Fruit fly (Drosophila melanogaster) whole organism, embryonic: ENCODE results near the gene tyn.

Experiments
- CG10321 ChIP-seq: fragments of 200-800 bp; sonication (Bioruptor generic); IDR thresholded peaks from 2 replicates; pipeline ENCODE4 v1.3.6; 2022; ENCODE audit warnings: missing biosample characterization, missing genetic modification characterization
- CG10654 ChIP-seq: fragments of 200-800 bp; sonication (Bioruptor generic); optimal IDR thresholded peaks from 2 replicates; lab custom pipeline; 2016; ENCODE audit warnings: missing biosample characterization, missing genetic modification characterization
- CG11560 ChIP-seq: fragments of 200-800 bp; sonication (Bioruptor generic); IDR thresholded peaks from 3 replicates; pipeline ENCODE4 v1.3.6; 2022; ENCODE audit warnings: missing biosample characterization, missing genetic modification characterization
- CG13624 ChIP-seq: fragments of 200-800 bp; sonication (Bioruptor generic); optimal IDR thresholded peaks from 2 replicates; lab custom pipeline; 2016; ENCODE audit warnings: missing biosample characterization, missing genetic modification characterization
- CG14965 ChIP-seq: fragments of 200-800 bp; sonication (Bioruptor generic); optimal IDR thresholded peaks from 2 replicates; lab custom pipeline; 2016; ENCODE audit warnings: missing biosample characterization, missing genetic modification characterization, borderline replicate concordance
- CG15269 ChIP-seq: fragments of 200-800 bp; sonication (Bioruptor generic); optimal IDR thresholded peaks from 2 replicates; lab custom pipeline; 2018; ENCODE audit warnings: missing biosample characterization, mild to moderate bottlenecking, missing genetic modification characterization, moderate library complexity
- CG17359 ChIP-seq: fragments of 200-800 bp; sonication (Bioruptor generic); optimal IDR thresholded peaks from 3 replicates; lab custom pipeline; 2018; ENCODE audit warnings: missing biosample characterization, mild to moderate bottlenecking, missing genetic modification characterization, moderate library complexity
- CG17912 ChIP-seq: fragments of 200-800 bp; sonication (Bioruptor generic); optimal IDR thresholded peaks from 2 replicates; lab custom pipeline; 2018; ENCODE audit warnings: missing biosample characterization, mild to moderate bottlenecking, missing genetic modification characterization
- CG18262 ChIP-seq: fragments of 200-800 bp; optimal IDR thresholded peaks from 3 replicates; lab custom pipeline; 2019; ENCODE audit warnings: missing biosample characterization, mild to moderate bottlenecking, missing genetic modification characterization, moderate library complexity
- CG18619 ChIP-seq: fragments of 200-800 bp; sonication (Bioruptor generic); optimal IDR thresholded peaks from 3 replicates; lab custom pipeline; 2017; ENCODE audit warnings: missing biosample characterization, mild to moderate bottlenecking, missing genetic modification characterization
- CG30403 ChIP-seq: fragments of 200-800 bp; sonication (Bioruptor generic); optimal IDR thresholded peaks from 3 replicates; lab custom pipeline; 2016; ENCODE audit warnings: missing biosample characterization, missing genetic modification characterization
- CG31224 ChIP-seq: fragments of 200-800 bp; sonication (Bioruptor generic); IDR thresholded peaks from 2 replicates; pipeline ENCODE4 v1.3.6; 2022; ENCODE audit warnings: missing biosample characterization, missing genetic modification characterization
- CG32532 ChIP-seq: fragments of 200-800 bp; sonication (Bioruptor generic); IDR thresholded peaks from 2 replicates; pipeline ENCODE4 v1.3.6; 2022; ENCODE audit warnings: missing biosample characterization, missing genetic modification characterization
- CG32772 ChIP-seq: fragments of 200-800 bp; sonication (Bioruptor generic); IDR thresholded peaks from 2 replicates; pipeline ENCODE4 v1.3.6; 2022; ENCODE audit warnings: missing biosample characterization, missing genetic modification characterization
- CG34224 ChIP-seq: fragments of 200-800 bp; sonication (Bioruptor generic); IDR thresholded peaks from 3 replicates; pipeline ENCODE4 v1.3.6; 2022; ENCODE audit warnings: missing biosample characterization, missing genetic modification characterization; ENCODE audit not compliant: partially characterized antibody
- CG3726 ChIP-seq: fragments of 200-800 bp; sonication (Bioruptor generic); IDR thresholded peaks from 3 replicates; pipeline ENCODE4, ENCODE4 v1.3.6; 2022; ENCODE audit warnings: missing biosample characterization, missing genetic modification characterization
- CG4707 ChIP-seq: fragments of 200-800 bp; sonication (Bioruptor generic); optimal IDR thresholded peaks from 2 replicates; lab custom pipeline; 2018; ENCODE audit warnings: missing biosample characterization, mild to moderate bottlenecking, missing genetic modification characterization, moderate library complexity
- CG5180 ChIP-seq: fragments of 200-800 bp; sonication (Bioruptor generic); optimal IDR thresholded peaks from 3 replicates; lab custom pipeline; 2017; ENCODE audit warnings: missing biosample characterization, missing genetic modification characterization, mild to moderate bottlenecking, moderate library complexity, missing genetic modification reagents
- CG6813 ChIP-seq: fragments of 200-800 bp; sonication (Bioruptor generic); optimal IDR thresholded peaks from 2 replicates; lab custom pipeline; 2017; ENCODE audit warnings: missing biosample characterization, missing genetic modification characterization, mild to moderate bottlenecking, moderate library complexity, missing genetic modification reagents
- CG6854 ChIP-seq: fragments of 200-800 bp; sonication (Bioruptor generic); optimal IDR thresholded peaks from 3 replicates; lab custom pipeline; 2017; ENCODE audit warnings: missing biosample characterization, mild to moderate bottlenecking, missing genetic modification characterization
- CG7556 ChIP-seq: fragments of 200-800 bp; sonication (Bioruptor generic); optimal IDR thresholded peaks from 2 replicates; lab custom pipeline; 2017; ENCODE audit warnings: missing biosample characterization, mild to moderate bottlenecking, missing genetic modification characterization
- CHES-1-like ChIP-seq: fragments of 200-800 bp; sonication (Bioruptor generic); optimal IDR thresholded peaks from 2 replicates; lab custom pipeline; 2016; ENCODE audit warnings: missing biosample characterization, missing genetic modification characterization
- Fer2 ChIP-seq: fragments of 200-800 bp; sonication (Bioruptor generic); optimal IDR thresholded peaks from 2 replicates; lab custom pipeline; 2018; ENCODE audit warnings: missing biosample characterization, mild to moderate bottlenecking, missing genetic modification characterization, moderate library complexity
- HLH4C ChIP-seq: fragments of 200-800 bp; sonication (Bioruptor generic); IDR thresholded peaks from 3 replicates; pipeline ENCODE4 v1.3.6; 2022; ENCODE audit warnings: missing biosample characterization, missing genetic modification characterization; ENCODE audit not compliant: partially characterized antibody
- Lhr ChIP-seq: fragments of 200-800 bp; sonication (Bioruptor generic); optimal IDR thresholded peaks from 3 replicates; lab custom pipeline; 2017; ENCODE audit warnings: mild to moderate bottlenecking, missing biosample characterization, missing genetic modification reagents, missing genetic modification characterization
- Mad ChIP-seq: fragments of 200-800 bp; sonication (Bioruptor generic); optimal IDR thresholded peaks from 2 replicates; lab custom pipeline; 2016; ENCODE audit warnings: missing biosample characterization, missing genetic modification characterization
- Max ChIP-seq: fragments of 200-800 bp; sonication (Bioruptor generic); optimal IDR thresholded peaks from 2 replicates; lab custom pipeline; 2016; ENCODE audit warnings: missing biosample characterization, mild to moderate bottlenecking, missing genetic modification characterization
- Myb ChIP-seq: fragments of 200-800 bp; sonication (Bioruptor generic); optimal IDR thresholded peaks from 2 replicates; lab custom pipeline; 2016; ENCODE audit warnings: missing biosample characterization, missing genetic modification characterization
- NFAT ChIP-seq: fragments of 200-800 bp; sonication (Bioruptor generic); IDR thresholded peaks from 2 replicates; pipeline ENCODE4 v1.3.6; 2022; ENCODE audit warnings: missing biosample characterization, missing genetic modification characterization
- Oaz ChIP-seq: fragments of 200-800 bp; sonication (Bioruptor generic); IDR thresholded peaks from 2 replicates; pipeline ENCODE4 v1.3.6; 2022; ENCODE audit warnings: missing biosample characterization, missing genetic modification characterization
- Rx ChIP-seq: fragments of 200-800 bp; sonication (Bioruptor generic); IDR thresholded peaks from 2 replicates; pipeline ENCODE4 v1.3.6; 2022; ENCODE audit warnings: missing biosample characterization, missing genetic modification characterization
- TFAM ChIP-seq: fragments of 200-800 bp; sonication (Bioruptor generic); optimal IDR thresholded peaks from 2 replicates; lab custom pipeline; 2017; ENCODE audit warnings: missing biosample characterization, missing genetic modification characterization, inconsistent platforms
- Xbp1 ChIP-seq: fragments of 200-800 bp; sonication (Bioruptor generic); optimal IDR thresholded peaks from 3 replicates; lab custom pipeline; 2016; ENCODE audit warnings: missing biosample characterization, mild to moderate bottlenecking, missing genetic modification characterization
- bigmax ChIP-seq: fragments of 200-800 bp; sonication (Bioruptor generic); optimal IDR thresholded peaks from 2 replicates; lab custom pipeline; 2018; ENCODE audit warnings: missing biosample characterization, mild to moderate bottlenecking, missing genetic modification characterization
- btn ChIP-seq: fragments of 200-800 bp; sonication (Bioruptor generic); optimal IDR thresholded peaks from 2 replicates; lab custom pipeline; 2016; ENCODE audit warnings: missing biosample characterization, missing genetic modification characterization
- ci ChIP-seq: fragments of 200-800 bp; sonication (Bioruptor generic); IDR thresholded peaks from 3 replicates; pipeline ENCODE4 v1.3.6; 2022; ENCODE audit warnings: missing biosample characterization, missing genetic modification characterization
- danr ChIP-seq: fragments of 200-800 bp; sonication (Bioruptor generic); IDR thresholded peaks from 2 replicates; pipeline ENCODE4 v1.3.6; 2022; ENCODE audit warnings: missing biosample characterization, missing genetic modification characterization
- ems ChIP-seq: fragments of 200-800 bp; sonication (Bioruptor generic); optimal IDR thresholded peaks from 3 replicates; lab custom pipeline; 2016; ENCODE audit warnings: missing biosample characterization, missing genetic modification characterization
- esg ChIP-seq: fragments of 200-800 bp; sonication (Bioruptor generic); conservative IDR thresholded peaks from 2 replicates; pipeline ENCODE4 v1.3.6; 2022; ENCODE audit warnings: missing biosample characterization, missing genetic modification characterization
- fd96Cb ChIP-seq: fragments of 200-800 bp; sonication (Bioruptor generic); optimal IDR thresholded peaks from 2 replicates; lab custom pipeline; 2018; ENCODE audit warnings: missing biosample characterization, mild to moderate bottlenecking, missing genetic modification characterization, moderate library complexity
- ftz-f1 ChIP-seq: fragments of 200-800 bp; sonication (Bioruptor generic); optimal IDR thresholded peaks from 2 replicates; lab custom pipeline; 2016; ENCODE audit warnings: missing biosample characterization, missing genetic modification characterization
- gsb ChIP-seq: fragments of 200-800 bp; sonication (Bioruptor generic); IDR thresholded peaks from 2 replicates; pipeline ENCODE4 v1.3.6; 2022; ENCODE audit warnings: missing biosample characterization, missing genetic modification characterization
- her ChIP-seq: fragments of 200-800 bp; sonication (Bioruptor generic); optimal IDR thresholded peaks from 2 replicates; lab custom pipeline; 2016; ENCODE audit warnings: missing biosample characterization, missing genetic modification characterization
- mirr ChIP-seq: fragments of 200-800 bp; sonication (Bioruptor generic); optimal IDR thresholded peaks from 3 replicates; lab custom pipeline; 2018; ENCODE audit warnings: missing biosample characterization, mild to moderate bottlenecking, missing genetic modification characterization
- odd ChIP-seq: fragments of 200-800 bp; sonication (Bioruptor generic); optimal IDR thresholded peaks from 2 replicates; lab custom pipeline; 2017; ENCODE audit warnings: missing biosample characterization, mild to moderate bottlenecking, missing genetic modification characterization
- pb ChIP-seq: fragments of 200-800 bp; sonication (Bioruptor generic); optimal IDR thresholded peaks from 3 replicates; lab custom pipeline; 2016; ENCODE audit warnings: missing biosample characterization, missing genetic modification characterization
- psq ChIP-seq: fragments of 200-800 bp; sonication (Bioruptor generic); optimal IDR thresholded peaks from 2 replicates; lab custom pipeline; 2017; ENCODE audit warnings: missing biosample characterization, missing genetic modification characterization
- slbo ChIP-seq: fragments of 200-800 bp; sonication (Bioruptor generic); IDR thresholded peaks from 2 replicates; pipeline ENCODE4 v1.3.6; 2022; ENCODE audit warnings: missing biosample characterization, missing genetic modification characterization
- tio ChIP-seq: fragments of 200-800 bp; sonication (Bioruptor generic); optimal IDR thresholded peaks from 2 replicates; lab custom pipeline; 2017; ENCODE audit warnings: missing biosample characterization, missing genetic modification characterization, inconsistent platforms
- trem ChIP-seq: fragments of 200-800 bp; optimal IDR thresholded peaks from 3 replicates; lab custom pipeline; 2019; ENCODE audit warnings: missing biosample characterization, mild to moderate bottlenecking, missing genetic modification characterization, moderate library complexity
- usp ChIP-seq: fragments of >200 bp; optimal IDR thresholded peaks from 2 replicates; lab custom pipeline; 2017; ENCODE audit warnings: missing biosample characterization, missing genetic modification characterization
- yki ChIP-seq: fragments of >200 bp; optimal IDR thresholded peaks from 3 replicates; lab custom pipeline; 2018
- zf30C ChIP-seq: fragments of 200-800 bp; sonication (Bioruptor generic); optimal IDR thresholded peaks from 3 replicates; lab custom pipeline; 2018; ENCODE audit warnings: missing biosample characterization, mild to moderate bottlenecking, missing genetic modification characterization

tyn gene

DNA sequence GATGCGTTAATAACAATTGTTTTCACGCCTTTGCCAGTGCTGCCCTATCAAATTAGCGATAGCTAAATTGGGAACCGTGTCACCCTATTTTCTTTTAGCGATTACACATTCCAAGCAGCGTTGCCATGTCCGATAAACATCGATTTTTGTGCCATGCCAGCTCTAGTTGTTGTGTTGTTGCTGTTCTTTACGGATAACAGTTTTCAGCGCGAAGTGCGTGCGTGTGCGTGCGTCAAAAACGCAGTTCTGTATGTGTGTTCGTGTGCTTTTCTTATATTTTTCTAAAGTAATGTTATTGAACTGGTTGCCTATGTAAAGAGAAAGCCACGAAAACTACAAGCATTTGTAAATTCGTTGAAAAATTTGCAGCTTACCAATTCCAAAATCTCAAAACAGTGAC, 105.7 kb downstream of the tyn start, which contains the start of the genes CG3038 and G9a (continued):
- peak; percentile 15 for TF ChIP-seq bigmax (GFP tag; lab: Kevin White, UChicago)
- TF ChIP-seq trem (tag; lab: Kevin White, UChicago) = peak; percentile 87
- TF ChIP-seq CG7556 (GFP tag; lab: Kevin White, UChicago) = peak; percentile 23
- TF ChIP-seq Rx = no peak
- peak; percentile 30 for TF ChIP-seq CG6854 (GFP tag; lab: Kevin White, UChicago)
- TF ChIP-seq CG18619 = no peak
- no peak for TF ChIP-seq Fer2 (tag; lab: Kevin White, UChicago)
- peak; percentile 39 for TF ChIP-seq her (GFP tag; lab: Kevin White, UChicago)
- TF ChIP-seq Lhr = peak; percentile 93
- no peak for TF ChIP-seq CG18262 (tag; lab: Kevin White, UChicago)
- no peak for TF ChIP-seq gsb (GFP tag; lab: Robert Waterston, UW)
- TF ChIP-seq CG10654 (GFP tag; lab: Kevin White, UChicago) = peak; percentile 9
- peak; percentile 35 for TF ChIP-seq CG30403
- TF ChIP-seq Oaz (GFP tag; lab: Robert Waterston, UW) = no peak
- TF ChIP-seq ci = no peak
- TF ChIP-seq CG11560 (tag; lab: Robert Waterston, UW) = no peak
- no peak for TF ChIP-seq danr (GFP tag; lab: Robert Waterston, UW)
- TF ChIP-seq CG5180 = no peak
- TF ChIP-seq CG15269 (tag; lab: Kevin White, UChicago) = no peak
- no peak for TF ChIP-seq zf30C
- TF ChIP-seq yki (lab: Kevin White, UChicago) = no peak
- no peak for TF ChIP-seq CG14965
- TF ChIP-seq usp (GFP tag; lab: Kevin White, UChicago) = no peak
- no peak for TF ChIP-seq btn (GFP tag; lab: Kevin White, UChicago)
- no peak for TF ChIP-seq esg
- peak; percentile 34 for TF ChIP-seq ftz-f1
- TF ChIP-seq pb (GFP tag; lab: Kevin White, UChicago) = peak; percentile 8
- no peak for TF ChIP-seq CG6813 (GFP tag; lab: Kevin White, UChicago)
- no peak for TF ChIP-seq CG34224
- TF ChIP-seq Myb (GFP tag; lab: Kevin White, UChicago) = peak; percentile 79
- no peak for TF ChIP-seq odd (GFP tag; lab: Kevin White, UChicago)
- TF ChIP-seq tio (GFP tag; lab: Kevin White, UChicago) = no peak
- no peak for TF ChIP-seq fd96Cb
- TF ChIP-seq CG17359 (tag; lab: Kevin White, UChicago) = peak; percentile 17
- no peak for TF ChIP-seq CG31224 (GFP tag; lab: Robert Waterston, UW)
- TF ChIP-seq TFAM (GFP tag; lab: Kevin White, UChicago) = no peak
- TF ChIP-seq CG4707 (GFP tag; lab: Kevin White, UChicago) = no peak
- no peak for TF ChIP-seq CG3726
- no peak for TF ChIP-seq CG32532 (GFP tag; lab: Robert Waterston, UW)
- no peak for TF ChIP-seq psq
- TF ChIP-seq Max (GFP tag; lab: Kevin White, UChicago) = no peak
- TF ChIP-seq CG13624 = peak; percentile 69
- no peak for TF ChIP-seq slbo (GFP tag; lab: Robert Waterston, UW)
- peak; percentile 36 for TF ChIP-seq ems (GFP tag; lab: Kevin White, UChicago)
- TF ChIP-seq mirr (GFP tag; lab: Kevin White, UChicago) = peak; percentile 37
- TF ChIP-seq CHES-1-like (GFP tag; lab: Kevin White, UChicago) = peak; percentile 43
- no peak for TF ChIP-seq CG17912
- TF ChIP-seq NFAT (GFP tag; lab: Robert Waterston, UW) = no peak
- TF ChIP-seq Xbp1 (GFP tag; lab: Kevin White, UChicago) = peak; percentile 56
- peak; percentile 62 for TF ChIP-seq Mad
- no peak for TF ChIP-seq CG10321 (GFP tag; lab: Robert Waterston, UW)
- TF ChIP-seq CG32772 (GFP tag; lab: Robert Waterston, UW) = no peak
- TF ChIP-seq HLH4C (GFP tag; lab: Robert Waterston, UW) = no peak
